Worm (Caenorhabditis elegans) whole organism, late embryonic: ENCODE results near the gene fbxa-51.

Experiments used
- K02D7.2 ChIP-seq: sonication (generic microtip); optimal IDR thresholded peaks from 2 replicates; lab custom pipeline; 2017; ENCODE audit warnings: mild to moderate bottlenecking, missing genetic modification characterization, missing compliant biosample characterization
- ceh-45 ChIP-seq: fragments of 200-800 bp; sonication (Bioruptor generic); IDR thresholded peaks from 2 replicates; pipeline ENCODE4 v1.3.6; 2022; ENCODE audit warnings: missing genetic modification reagents, missing genetic modification characterization, missing compliant biosample characterization
- ets-4 ChIP-seq: sonication (generic microtip); optimal IDR thresholded peaks from 2 replicates; lab custom pipeline; 2016; ENCODE audit warnings: missing genetic modification characterization, missing compliant biosample characterization
- nhr-11 ChIP-seq: fragments of 150-350 bp; optimal IDR thresholded peaks from 2 replicates; lab custom pipeline; 2014; ENCODE audit warnings: missing biosample characterization, missing genetic modification characterization
- npax-4 ChIP-seq: sonication (generic microtip); optimal IDR thresholded peaks from 2 replicates; lab custom pipeline; 2016; ENCODE audit warnings: missing genetic modification characterization, missing compliant biosample characterization
- pqm-1 ChIP-seq: sonication (generic microtip); optimal IDR thresholded peaks from 2 replicates; lab custom pipeline; 2016; ENCODE audit warnings: missing genetic modification characterization, missing compliant biosample characterization
- unc-86 ChIP-seq: sonication (generic microtip); optimal IDR thresholded peaks from 2 replicates; lab custom pipeline; 2016; ENCODE audit warnings: missing genetic modification characterization, missing compliant biosample characterization
- zip-5 ChIP-seq: sonication (generic microtip); optimal IDR thresholded peaks from 2 replicates; lab custom pipeline; 2016; ENCODE audit warnings: missing genetic modification characterization, missing compliant biosample characterization

- TF ChIP-seq pqm-1 (tag; lab: Kevin White, UChicago) = no peak
- TF ChIP-seq nhr-11 (tag; lab: Kevin White, UChicago) = no peak
- no peak for TF ChIP-seq ets-4 (tag; lab: Kevin White, UChicago)
- TF ChIP-seq npax-4 = no peak
- TF ChIP-seq ceh-45 (GFP tag; lab: Robert Waterston, UW) = no peak
- no peak for TF ChIP-seq K02D7.2 (tag; lab: Kevin White, UChicago)
- TF ChIP-seq zip-5 = no peak
- no peak for TF ChIP-seq unc-86
These were observed 6.1 kb upstream of the fbxa-51 start, which contains the start of gene fbxa-54 for ce11 chrIII:955981-956380.
